Worm (Caenorhabditis elegans) whole organism, L1 larva: ENCODE measurements around the gene pfas-1.

Experiments used
- F16B12.6 ChIP-seq: fragments of 150-350 bp; optimal IDR thresholded peaks from 2 replicates; lab custom pipeline; 2014; ENCODE audit warnings: missing biosample characterization, missing genetic modification characterization
- aha-1 ChIP-seq: fragments of 150-350 bp; optimal IDR thresholded peaks from 2 replicates; lab custom pipeline; 2014; ENCODE audit warnings: missing biosample characterization, missing genetic modification characterization
- ama-1 ChIP-seq: fragments of 150-350 bp; optimal IDR thresholded peaks from 2 replicates; lab custom pipeline; 2014
- ceh-88 ChIP-seq: fragments of 200-800 bp; sonication (Bioruptor generic); IDR thresholded peaks from 2 replicates; pipeline ENCODE4 v1.3.6; 2022; ENCODE audit warnings: missing genetic modification characterization, missing compliant biosample characterization
- ceh-90 ChIP-seq: sonication (generic microtip); optimal IDR thresholded peaks from 2 replicates; lab custom pipeline; 2016; ENCODE audit warnings: missing genetic modification characterization, missing compliant biosample characterization
- ces-1 ChIP-seq: fragments of 150-350 bp; optimal IDR thresholded peaks from 2 replicates; lab custom pipeline; 2014; ENCODE audit warnings: missing biosample characterization, missing genetic modification reagents, missing genetic modification characterization
- dpl-1 ChIP-seq, 3 experiments: fragments of 150-350 bp in 2 of 3; sonication (generic microtip) in 1 of 3; optimal IDR thresholded peaks; 2 replicates each; lab custom pipeline; 2014 to 2017; ENCODE audit warnings: missing biosample characterization in 3 of 3, missing genetic modification characterization in 3 of 3, missing genetic modification reagents in 3 of 3
- dsc-1 ChIP-seq: sonication (generic microtip); optimal IDR thresholded peaks from 2 replicates; lab custom pipeline; 2016; ENCODE audit warnings: mild to moderate bottlenecking, missing genetic modification characterization, missing compliant biosample characterization
- efl-3 ChIP-seq: fragments of 200-800 bp; sonication (Bioruptor generic); optimal IDR thresholded peaks from 2 replicates; lab custom pipeline; 2018; ENCODE audit warnings: mild to moderate bottlenecking, missing genetic modification characterization, missing compliant biosample characterization
- fkh-4 ChIP-seq: sonication (generic microtip); optimal IDR thresholded peaks from 2 replicates; lab custom pipeline; 2016; ENCODE audit warnings: missing compliant biosample characterization, missing genetic modification characterization, borderline replicate concordance
- fos-1 ChIP-seq: fragments of 150-350 bp; optimal IDR thresholded peaks from 2 replicates; lab custom pipeline; 2014; ENCODE audit warnings: missing biosample characterization, missing genetic modification characterization
- hpl-2 ChIP-seq: fragments of 150-350 bp; optimal IDR thresholded peaks from 2 replicates; lab custom pipeline; 2014; ENCODE audit warnings: missing biosample characterization, missing genetic modification reagents, missing genetic modification characterization
- lin-13 ChIP-seq: fragments of 150-350 bp; optimal IDR thresholded peaks from 2 replicates; lab custom pipeline; 2014; ENCODE audit warnings: missing biosample characterization, missing genetic modification reagents, missing genetic modification characterization
- lin-14 ChIP-seq: fragments of 200-800 bp; sonication (Bioruptor generic); optimal IDR thresholded peaks from 2 replicates; lab custom pipeline; 2018; ENCODE audit warnings: mild to moderate bottlenecking, missing genetic modification characterization, moderate library complexity, missing compliant biosample characterization
- lin-15B ChIP-seq: fragments of 150-350 bp; sonication (generic microtip); optimal IDR thresholded peaks from 3 replicates; lab custom pipeline; 2014; ENCODE audit warnings: missing biosample characterization, missing genetic modification characterization
- lin-39 ChIP-seq: fragments of 150-350 bp; optimal IDR thresholded peaks from 2 replicates; lab custom pipeline; 2014; ENCODE audit warnings: missing biosample characterization, missing genetic modification reagents, missing genetic modification characterization
- lir-3 ChIP-seq: sonication (generic microtip); optimal IDR thresholded peaks from 2 replicates; lab custom pipeline; 2016; ENCODE audit warnings: mild to moderate bottlenecking, missing genetic modification characterization, moderate library complexity, missing compliant biosample characterization; ENCODE audit not compliant: poor library complexity
- lsy-2 ChIP-seq, 2 experiments: fragments of 150-350 bp; optimal IDR thresholded peaks; 2 replicates each; lab custom pipeline; 2014; ENCODE audit warnings: missing biosample characterization in 2 of 2, missing genetic modification characterization in 2 of 2
- mab-9 ChIP-seq: fragments of 200-800 bp; sonication (Bioruptor generic); IDR thresholded peaks from 2 replicates; pipeline ENCODE4 v1.3.6; 2022; ENCODE audit warnings: missing genetic modification reagents, missing genetic modification characterization, missing compliant biosample characterization
- mef-2 ChIP-seq: fragments of 150-350 bp; optimal IDR thresholded peaks from 2 replicates; lab custom pipeline; 2014; ENCODE audit warnings: missing biosample characterization, missing genetic modification characterization
- nhr-19 ChIP-seq: fragments of 200-800 bp; sonication (Bioruptor generic); conservative IDR thresholded peaks from 2 replicates; pipeline ENCODE4 v1.3.6; 2022; ENCODE audit warnings: missing genetic modification characterization, missing compliant biosample characterization
- nhr-20 ChIP-seq: sonication (generic microtip); optimal IDR thresholded peaks from 2 replicates; lab custom pipeline; 2016; ENCODE audit warnings: mild to moderate bottlenecking, missing genetic modification characterization, missing compliant biosample characterization
- nhr-28 ChIP-seq: fragments of 150-350 bp; optimal IDR thresholded peaks from 2 replicates; lab custom pipeline; 2014; ENCODE audit warnings: missing biosample characterization, missing genetic modification characterization
- nhr-47 ChIP-seq: sonication (generic microtip); optimal IDR thresholded peaks from 2 replicates; lab custom pipeline; 2016; ENCODE audit warnings: mild to moderate bottlenecking, missing genetic modification characterization, moderate library complexity, missing compliant biosample characterization
- nhr-71 ChIP-seq: sonication (generic microtip); optimal IDR thresholded peaks from 2 replicates; lab custom pipeline; 2016; ENCODE audit warnings: mild to moderate bottlenecking, missing genetic modification characterization, moderate library complexity, missing compliant biosample characterization
- nhr-77 ChIP-seq: fragments of 150-350 bp; optimal IDR thresholded peaks from 2 replicates; lab custom pipeline; 2014; ENCODE audit warnings: missing biosample characterization, missing genetic modification characterization
- pag-3 ChIP-seq: sonication (generic microtip); optimal IDR thresholded peaks from 2 replicates; lab custom pipeline; 2017; ENCODE audit warnings: missing genetic modification characterization, mild to moderate bottlenecking, missing compliant biosample characterization, antibody characterized with exemption, borderline replicate concordance; ENCODE audit not compliant: insufficient read depth
- pax-3 ChIP-seq: fragments of 200-800 bp; sonication (Bioruptor generic); optimal IDR thresholded peaks from 2 replicates; lab custom pipeline; 2018; ENCODE audit warnings: mild to moderate bottlenecking, missing genetic modification characterization, moderate library complexity, missing compliant biosample characterization
- rnt-1 ChIP-seq: sonication (generic microtip); optimal IDR thresholded peaks from 2 replicates; lab custom pipeline; 2016; ENCODE audit warnings: mild to moderate bottlenecking, missing genetic modification characterization, moderate library complexity, missing compliant biosample characterization
- snpc-4 ChIP-seq: fragments of 150-350 bp; optimal IDR thresholded peaks from 2 replicates; lab custom pipeline; 2014; ENCODE audit warnings: missing biosample characterization, missing genetic modification characterization
- swsn-7 ChIP-seq: sonication (generic microtip); optimal IDR thresholded peaks from 2 replicates; lab custom pipeline; 2016; ENCODE audit warnings: missing genetic modification characterization, missing compliant biosample characterization
- tbx-2 ChIP-seq: sonication (generic microtip); optimal IDR thresholded peaks from 2 replicates; lab custom pipeline; 2016; ENCODE audit warnings: missing genetic modification characterization, missing compliant biosample characterization
- xbp-1 ChIP-seq: sonication (generic microtip); optimal IDR thresholded peaks from 2 replicates; lab custom pipeline; 2016; ENCODE audit warnings: missing genetic modification characterization, missing compliant biosample characterization
- zip-4 ChIP-seq: fragments of 200-800 bp; sonication (Bioruptor generic); optimal IDR thresholded peaks from 2 replicates; lab custom pipeline; 2018; ENCODE audit warnings: mild to moderate bottlenecking, missing genetic modification characterization, moderate library complexity, missing compliant biosample characterization
- ztf-11 ChIP-seq, 2 experiments: sonication (generic microtip); optimal IDR thresholded peaks; 2 replicates each; lab custom pipeline; 2016 to 2017; ENCODE audit warnings: missing genetic modification characterization in 2 of 2, missing biosample characterization in 1 of 2, missing compliant biosample characterization in 1 of 2
- ztf-4 ChIP-seq: fragments of 150-350 bp; optimal IDR thresholded peaks from 2 replicates; lab custom pipeline; 2014; ENCODE audit warnings: missing biosample characterization, missing genetic modification characterization

Gene pfas-1

ce11 chrIII:4666753-4667400, 23.8 kb upstream of the pfas-1 start (continued):
- TF ChIP-seq nhr-28 = no peak
- TF ChIP-seq lin-14 (GFP tag; lab: Kevin White, UChicago) = peak; percentile 94
- TF ChIP-seq fos-1 (tag; lab: Kevin White, UChicago) = no peak
- TF ChIP-seq fkh-4 = no peak
- TF ChIP-seq pax-3 (tag; lab: Kevin White, UChicago) = no peak
- TF ChIP-seq ama-1 (lab: Kevin White, UChicago) = no peak
- TF ChIP-seq tbx-2 (tag; lab: Kevin White, UChicago) = peak; percentile 18
- TF ChIP-seq dsc-1 (tag; lab: Kevin White, UChicago) = no peak
- no peak for TF ChIP-seq aha-1 (tag; lab: Kevin White, UChicago)

- TF ChIP-seq nhr-77 (tag; lab: Kevin White, UChicago) (no peak), nhr-20 (tag; lab: Kevin White, UChicago) (no peak), rnt-1 (no peak), ama-1 (lab: Kevin White, UChicago) (no peak), efl-3 (GFP tag; lab: Kevin White, UChicago) (no peak), nhr-19 (GFP tag; lab: Robert Waterston, UW) (no peak), ceh-88 (no peak), dpl-1 (GFP tag; optimal IDR thresholded peaks at IDR 0.05; lab: Kevin White, UChicago) (no peak), lin-14 (GFP tag; lab: Kevin White, UChicago) (no peak), lir-3 (tag; lab: Kevin White, UChicago) (no peak), tbx-2 (tag; lab: Kevin White, UChicago) (no peak), mab-9 (GFP tag; lab: Robert Waterston, UW) (no peak), nhr-47 (tag; lab: Kevin White, UChicago) (no peak), F16B12.6 (tag; lab: Kevin White, UChicago) (no peak), snpc-4 (tag; lab: Kevin White, UChicago) (no peak), swsn-7 (tag; lab: Kevin White, UChicago) (no peak)
These were observed 22.2 kb upstream of the pfas-1 start, which contains the start of gene T23F11.4 for ce11 chrIII:4665272-4665671. Gene T23F11.4 (minus strand): TSS chrIII:4665372.

ce11 chrIII:4659426-4659825, 16.3 kb upstream of the pfas-1 start:
- no peak for TF ChIP-seq zip-4 (GFP tag; lab: Kevin White, UChicago)
- TF ChIP-seq lin-39 (tag; lab: Kevin White, UChicago) = no peak
- TF ChIP-seq swsn-7 (tag; lab: Kevin White, UChicago) = no peak
- TF ChIP-seq ceh-90 = no peak
- no peak for TF ChIP-seq xbp-1 (tag; lab: Kevin White, UChicago)
- TF ChIP-seq hpl-2 (GFP tag; lab: Kevin White, UChicago) = no peak
- no peak for TF ChIP-seq pag-3
- no peak for TF ChIP-seq nhr-28
- TF ChIP-seq lin-13 (GFP tag; lab: Kevin White, UChicago) = no peak
- TF ChIP-seq nhr-71 = no peak
- no peak for TF ChIP-seq mef-2 (tag; lab: Kevin White, UChicago)
- TF ChIP-seq, all 84 proteins: peak for 0

ce11 chrIII:4658384-4658844, 15.3 kb upstream of the pfas-1 start, which contains the start of gene cdka-1:
Gene cdka-1 (plus strand): TSS chrIII:4658794.
- TF ChIP-seq lin-14 (GFP tag; lab: Kevin White, UChicago) = peak; percentile 65
- TF ChIP-seq lsy-2 (tag; optimal IDR thresholded peaks at IDR 0.05; lab: Kevin White, UChicago) = peak in 1 of 2 experiments; percentile 11
- TF ChIP-seq ztf-11 (tag; optimal IDR thresholded peaks at IDR 0.05; lab: Kevin White, UChicago) = no peak
- TF ChIP-seq mef-2 (tag; lab: Kevin White, UChicago) = no peak

- TF ChIP-seq lin-15B (tag; lab: Kevin White, UChicago) = no peak
- peak; percentile 47 for TF ChIP-seq lin-14 (GFP tag; lab: Kevin White, UChicago)
- peak; percentile 40 for TF ChIP-seq ces-1
- TF ChIP-seq ztf-4 (tag; lab: Kevin White, UChicago) = no peak
These were observed 14.3 kb upstream of the pfas-1 start for ce11 chrIII:4657386-4657785.
